Worm (Caenorhabditis elegans) whole organism, L1 larva: Measurements from ENCODE around the gene F20C5.7.

Experiments used
- C16A3.4 ChIP-seq: fragments of 150-350 bp; optimal IDR thresholded peaks from 2 replicates; lab custom pipeline; 2014; ENCODE audit warnings: missing biosample characterization, missing genetic modification characterization
- blmp-1 ChIP-seq: fragments of 150-350 bp; optimal IDR thresholded peaks from 2 replicates; lab custom pipeline; 2014; ENCODE audit warnings: missing biosample characterization, missing genetic modification characterization
- ceh-63 ChIP-seq: fragments of 200-800 bp; sonication (Bioruptor generic); optimal IDR thresholded peaks from 2 replicates; lab custom pipeline; 2018; ENCODE audit warnings: mild to moderate bottlenecking, missing genetic modification characterization, missing compliant biosample characterization
- ceh-82 ChIP-seq, 3 experiments: fragments of 150-350 bp in 1 of 3; sonication (generic microtip) in 2 of 3; optimal IDR thresholded peaks; 2 replicates each; lab custom pipeline; 2014 to 2017; ENCODE audit warnings: missing biosample characterization in 3 of 3, missing genetic modification characterization in 3 of 3
- ceh-88 ChIP-seq: fragments of 200-800 bp; sonication (Bioruptor generic); IDR thresholded peaks from 2 replicates; pipeline ENCODE4 v1.3.6; 2022; ENCODE audit warnings: missing genetic modification characterization, missing compliant biosample characterization
- dpl-1 ChIP-seq, 3 experiments: fragments of 150-350 bp in 2 of 3; sonication (generic microtip) in 1 of 3; optimal IDR thresholded peaks; 2 replicates each; lab custom pipeline; 2014 to 2017; ENCODE audit warnings: missing biosample characterization in 3 of 3, missing genetic modification characterization in 3 of 3, missing genetic modification reagents in 3 of 3
- efl-1 ChIP-seq, 4 experiments: fragments of 150-350 bp; optimal IDR thresholded peaks in 3 of 4; peaks in 1 of 4; 1 replicate in 1 of 4; 2 replicates in 3 of 4; lab custom pipeline; 2014; ENCODE audit warnings: missing biosample characterization in 2 of 4, missing genetic modification characterization in 2 of 4, missing genetic modification reagents in 2 of 4
- elt-2 ChIP-seq: sonication (generic microtip); optimal IDR thresholded peaks from 2 replicates; lab custom pipeline; 2016; ENCODE audit warnings: missing genetic modification characterization, mild to moderate bottlenecking, inconsistent platforms, missing compliant biosample characterization, missing genetic modification reagents
- elt-3 ChIP-seq, 6 experiments: fragments of 150-350 bp in 1 of 6; sonication (generic microtip); optimal IDR thresholded peaks; 2 replicates each; lab custom pipeline; 2017 to 2018; ENCODE audit warnings: missing biosample characterization in 6 of 6, missing genetic modification characterization in 6 of 6, inconsistent platforms in 1 of 6
- fkh-4 ChIP-seq: sonication (generic microtip); optimal IDR thresholded peaks from 2 replicates; lab custom pipeline; 2016; ENCODE audit warnings: missing compliant biosample characterization, missing genetic modification characterization, borderline replicate concordance
- fkh-8 ChIP-seq: sonication (generic microtip); optimal IDR thresholded peaks from 2 replicates; lab custom pipeline; 2016; ENCODE audit warnings: mild to moderate bottlenecking, missing genetic modification characterization, missing compliant biosample characterization
- fos-1 ChIP-seq: fragments of 150-350 bp; optimal IDR thresholded peaks from 2 replicates; lab custom pipeline; 2014; ENCODE audit warnings: missing biosample characterization, missing genetic modification characterization
- hlh-17 ChIP-seq: fragments of 200-800 bp; sonication (Bioruptor generic); optimal IDR thresholded peaks from 2 replicates; lab custom pipeline; 2018; ENCODE audit warnings: missing genetic modification characterization, mild to moderate bottlenecking, missing compliant biosample characterization, moderate library complexity, borderline replicate concordance
- jun-1 ChIP-seq: fragments of 150-350 bp; optimal IDR thresholded peaks from 2 replicates; lab custom pipeline; 2014; ENCODE audit warnings: missing biosample characterization, missing genetic modification reagents, missing genetic modification characterization
- lin-13 ChIP-seq: fragments of 150-350 bp; optimal IDR thresholded peaks from 2 replicates; lab custom pipeline; 2014; ENCODE audit warnings: missing biosample characterization, missing genetic modification reagents, missing genetic modification characterization
- lin-15B ChIP-seq: fragments of 150-350 bp; sonication (generic microtip); optimal IDR thresholded peaks from 3 replicates; lab custom pipeline; 2014; ENCODE audit warnings: missing biosample characterization, missing genetic modification characterization
- lin-35 ChIP-seq, 2 experiments: fragments of 150-350 bp; optimal IDR thresholded peaks; 2 replicates each; lab custom pipeline; 2014; ENCODE audit warnings: missing biosample characterization in 2 of 2, missing genetic modification characterization in 2 of 2, missing genetic modification reagents in 2 of 2
- lir-3 ChIP-seq: sonication (generic microtip); optimal IDR thresholded peaks from 2 replicates; lab custom pipeline; 2016; ENCODE audit warnings: mild to moderate bottlenecking, missing genetic modification characterization, moderate library complexity, missing compliant biosample characterization; ENCODE audit not compliant: poor library complexity
- nhr-12 ChIP-seq: sonication (generic microtip); optimal IDR thresholded peaks from 2 replicates; lab custom pipeline; 2017; ENCODE audit warnings: missing biosample characterization, missing genetic modification characterization
- nhr-20 ChIP-seq: sonication (generic microtip); optimal IDR thresholded peaks from 2 replicates; lab custom pipeline; 2016; ENCODE audit warnings: mild to moderate bottlenecking, missing genetic modification characterization, missing compliant biosample characterization
- nhr-237 ChIP-seq: fragments of 150-350 bp; optimal IDR thresholded peaks from 2 replicates; lab custom pipeline; 2014; ENCODE audit warnings: missing biosample characterization, missing genetic modification characterization
- nhr-47 ChIP-seq: sonication (generic microtip); optimal IDR thresholded peaks from 2 replicates; lab custom pipeline; 2016; ENCODE audit warnings: mild to moderate bottlenecking, missing genetic modification characterization, moderate library complexity, missing compliant biosample characterization
- nhr-77 ChIP-seq: fragments of 150-350 bp; optimal IDR thresholded peaks from 2 replicates; lab custom pipeline; 2014; ENCODE audit warnings: missing biosample characterization, missing genetic modification characterization
- nhr-84 ChIP-seq: sonication (generic microtip); optimal IDR thresholded peaks from 2 replicates; lab custom pipeline; 2017; ENCODE audit warnings: missing biosample characterization, missing genetic modification characterization
- pax-3 ChIP-seq: fragments of 200-800 bp; sonication (Bioruptor generic); optimal IDR thresholded peaks from 2 replicates; lab custom pipeline; 2018; ENCODE audit warnings: mild to moderate bottlenecking, missing genetic modification characterization, moderate library complexity, missing compliant biosample characterization
- pqm-1 ChIP-seq: sonication (generic microtip); optimal IDR thresholded peaks from 3 replicates; lab custom pipeline; 2017; ENCODE audit warnings: missing biosample characterization, missing genetic modification characterization
- rnt-1 ChIP-seq: sonication (generic microtip); optimal IDR thresholded peaks from 2 replicates; lab custom pipeline; 2016; ENCODE audit warnings: mild to moderate bottlenecking, missing genetic modification characterization, moderate library complexity, missing compliant biosample characterization
- sup-37 ChIP-seq: fragments of 200-800 bp; sonication (Bioruptor generic); optimal IDR thresholded peaks from 2 replicates; lab custom pipeline; 2018; ENCODE audit warnings: mild to moderate bottlenecking, missing genetic modification characterization, missing compliant biosample characterization
- swsn-7 ChIP-seq: sonication (generic microtip); optimal IDR thresholded peaks from 2 replicates; lab custom pipeline; 2016; ENCODE audit warnings: missing genetic modification characterization, missing compliant biosample characterization
- unc-30 ChIP-seq: sonication (generic microtip); optimal IDR thresholded peaks from 2 replicates; lab custom pipeline; 2017; ENCODE audit warnings: missing biosample characterization, missing genetic modification characterization
- zag-1 ChIP-seq: fragments of 150-350 bp; optimal IDR thresholded peaks from 2 replicates; lab custom pipeline; 2014; ENCODE audit warnings: missing biosample characterization, missing genetic modification characterization
- zip-4 ChIP-seq: fragments of 200-800 bp; sonication (Bioruptor generic); optimal IDR thresholded peaks from 2 replicates; lab custom pipeline; 2018; ENCODE audit warnings: mild to moderate bottlenecking, missing genetic modification characterization, moderate library complexity, missing compliant biosample characterization
- ztf-4 ChIP-seq: fragments of 150-350 bp; optimal IDR thresholded peaks from 2 replicates; lab custom pipeline; 2014; ENCODE audit warnings: missing biosample characterization, missing genetic modification characterization

F20C5.7 gene

DNA sequence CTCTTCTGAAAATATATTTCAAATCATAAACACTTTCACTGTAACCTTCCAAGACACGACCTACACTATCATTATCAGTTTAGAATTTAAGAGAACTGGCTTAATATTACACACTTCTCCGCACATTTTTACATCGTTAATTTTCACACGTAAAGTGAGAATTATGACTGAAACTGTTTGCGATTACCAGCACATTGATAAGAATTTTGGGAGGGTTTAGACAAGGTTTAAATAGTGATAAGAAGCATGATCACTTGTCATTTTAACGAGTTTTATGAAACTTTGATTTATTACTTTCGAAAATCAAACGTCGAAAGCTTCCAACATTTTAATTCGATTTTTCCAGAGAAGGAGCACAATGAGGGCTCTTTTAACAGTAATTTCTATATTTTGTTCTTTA, 15.0 kb downstream of the F20C5.7 start, which contains the start of gene F21D5.3 (continued):
- no peak for TF ChIP-seq hlh-17
- no peak for TF ChIP-seq unc-30 (tag; lab: Kevin White, UChicago)
- no peak for TF ChIP-seq elt-3 (tag; optimal IDR thresholded peaks at IDR 0.05; lab: Kevin White, UChicago)
- no peak for TF ChIP-seq rnt-1 (tag; lab: Kevin White, UChicago)
- TF ChIP-seq nhr-237: no peak
- no peak for TF ChIP-seq fos-1 (tag; lab: Kevin White, UChicago)
- no peak for TF ChIP-seq jun-1 (tag; lab: Kevin White, UChicago)
- no peak for TF ChIP-seq lir-3 (tag; lab: Kevin White, UChicago)
- no peak for TF ChIP-seq sup-37 (GFP tag; lab: Kevin White, UChicago)

ce11 chrIV:8729636-8730035, 15.9 kb downstream of the F20C5.7 start:
- TF ChIP-seq elt-2 (tag; lab: Kevin White, UChicago) (peak; percentile 86), lin-35 (GFP tag; optimal IDR thresholded peaks at IDR 0.05; lab: Kevin White, UChicago) (peak in 1 of 2 experiments; percentile 0), lin-15B (tag; lab: Kevin White, UChicago) (no peak)

DNA sequence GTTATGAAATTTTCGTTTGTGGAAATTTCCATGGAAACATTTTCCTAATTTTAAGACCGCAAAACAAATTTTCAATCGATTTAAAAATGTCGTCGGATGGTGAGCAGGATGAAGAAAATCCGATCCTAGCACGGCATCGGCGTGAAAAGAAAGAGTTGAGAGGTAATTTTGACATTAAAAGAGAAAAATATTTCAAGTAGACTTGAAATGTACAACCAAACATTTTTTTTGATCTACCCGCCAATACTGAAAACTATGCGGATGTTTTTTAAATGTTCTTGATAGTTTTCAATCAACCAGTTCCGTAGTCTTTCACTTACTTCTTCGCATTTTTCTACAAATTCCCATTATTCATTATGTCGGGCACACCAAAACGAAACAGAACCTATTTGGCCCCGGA, 17.4 kb downstream of the F20C5.7 start, which contains the start of gene otub-3:
Gene otub-3 (plus strand): TSS at position 56 of the 400 bp plus-strand sequence.
- TF ChIP-seq fkh-8 (no peak), jun-1 (tag; lab: Kevin White, UChicago) (no peak), zag-1 (tag; lab: Kevin White, UChicago) (no peak), nhr-20 (tag; lab: Kevin White, UChicago) (no peak), dpl-1 (GFP tag; optimal IDR thresholded peaks at IDR 0.05; lab: Kevin White, UChicago) (no peak), elt-2 (tag; lab: Kevin White, UChicago) (no peak), lir-3 (tag; lab: Kevin White, UChicago) (no peak), blmp-1 (tag; lab: Kevin White, UChicago) (no peak), C16A3.4 (no peak), swsn-7 (no peak), nhr-84 (tag; lab: Kevin White, UChicago) (no peak), ceh-88 (GFP tag; lab: Robert Waterston, UW) (no peak), pqm-1 (tag; lab: Kevin White, UChicago) (no peak), zip-4 (GFP tag; lab: Kevin White, UChicago) (no peak), lin-13 (no peak), pax-3 (tag; lab: Kevin White, UChicago) (no peak)

DNA sequence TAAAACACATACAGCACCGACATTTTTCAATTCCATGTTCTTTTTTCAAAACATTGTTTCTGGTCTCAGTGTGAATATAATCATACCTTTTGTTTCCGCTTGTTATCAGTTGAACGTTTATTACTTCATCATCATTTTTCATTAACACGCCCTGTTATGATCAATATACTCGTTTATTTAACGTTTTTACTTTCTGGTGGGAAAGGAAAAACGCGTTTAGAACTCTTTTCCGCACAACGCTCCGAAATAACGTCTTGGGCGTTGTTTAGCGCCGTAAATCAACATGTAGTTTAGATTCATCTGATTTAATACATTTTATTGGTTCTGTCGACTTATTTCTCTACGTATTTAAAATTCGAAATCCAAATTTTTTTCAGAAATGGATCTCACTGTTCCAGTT, 20.1 kb downstream of the F20C5.7 start, which contains the start of gene pgm-3:
Gene pgm-3 (plus strand): TSS at position 378 of the 400 bp plus-strand sequence.
- peak in 1 of 2 experiments; percentile 23 for TF ChIP-seq efl-1 (optimal IDR thresholded peaks at IDR 0.05; lab: Kevin White, UChicago)
- no peak for TF ChIP-seq efl-1 (GFP tag; optimal IDR thresholded peaks at IDR 0.05 in 1 of 2; lab: Kevin White, UChicago)
- peak in 1 of 3 experiments; percentile 1 for TF ChIP-seq dpl-1 (GFP tag; optimal IDR thresholded peaks at IDR 0.05; lab: Kevin White, UChicago)
- no peak for TF ChIP-seq ztf-4
- no peak for TF ChIP-seq nhr-77
- TF ChIP-seq lin-35 (GFP tag; optimal IDR thresholded peaks at IDR 0.05; lab: Kevin White, UChicago): peak in 1 of 2 experiments; percentile 57
- peak; percentile 75 for TF ChIP-seq blmp-1 (tag; lab: Kevin White, UChicago)

- TF ChIP-seq blmp-1 (tag; lab: Kevin White, UChicago) (no peak), efl-1 (optimal IDR thresholded peaks at IDR 0.05; lab: Kevin White, UChicago) (no peak), efl-1 (GFP tag; optimal IDR thresholded peaks at IDR 0.05 in 1 of 2; lab: Kevin White, UChicago) (peak in 1 of 2 experiments; percentile 16)
These were observed 20.6 kb downstream of the F20C5.7 start for ce11 chrIV:8724907-8725306.

ce11 chrIV:8723720-8724119, 21.8 kb downstream of the F20C5.7 start, which contains the start of gene F21D5.9:
Gene F21D5.9 (plus strand): TSS chrIV:8724020.
- no peak for TF ChIP-seq fkh-4 (tag; lab: Kevin White, UChicago)
- TF ChIP-seq ceh-88 (GFP tag; lab: Robert Waterston, UW): no peak
- TF ChIP-seq zag-1 (tag; lab: Kevin White, UChicago): no peak
- no peak for TF ChIP-seq nhr-12
- TF ChIP-seq ceh-82 (tag; optimal IDR thresholded peaks at IDR 0.05; lab: Kevin White, UChicago): no peak
- TF ChIP-seq ceh-63 (GFP tag; lab: Kevin White, UChicago): no peak
- no peak for TF ChIP-seq nhr-47 (tag; lab: Kevin White, UChicago)
- TF ChIP-seq, all 84 proteins: peak for 0
